Worm (Caenorhabditis elegans): ENCODE measurements around the gene tmem-17.

ce11 chrIII:7096481-7096880 is 26.4 kb downstream of the tmem-17 start:
- TF ChIP-seq lin-15B (tag; optimal IDR thresholded peaks at IDR 0.05), result no peak
- TF ChIP-seq aly-2 (tag; optimal IDR thresholded peaks at IDR 0.05), result no peak
- TF ChIP-seq pqm-1 (tag; optimal IDR thresholded peaks at IDR 0.05), result no peak
- TF ChIP-seq fkh-10 (GFP tag; optimal IDR thresholded peaks at IDR 0.05), result no peak
- no peak for TF ChIP-seq elt-1 (tag; optimal IDR thresholded peaks at IDR 0.05)
- TF ChIP-seq R02D3.7 (tag; optimal IDR thresholded peaks at IDR 0.05), result no peak
- no peak for TF ChIP-seq fos-1 (tag; optimal IDR thresholded peaks at IDR 0.05)
- no peak for TF ChIP-seq nhr-76 (tag; optimal IDR thresholded peaks at IDR 0.05)
- no peak for TF ChIP-seq unc-62 (GFP tag; optimal IDR thresholded peaks at IDR 0.05)
- no peak for TF ChIP-seq ztf-11 (tag; optimal IDR thresholded peaks at IDR 0.05)

Measured in whole organism, L3 larva.